Worm (Caenorhabditis elegans) whole organism, midembryonic: ENCODE results near the gene clec-227.

Source experiments
- T22C8.4 ChIP-seq: fragments of 200-800 bp; sonication (Bioruptor generic); IDR thresholded peaks from 2 replicates; pipeline ENCODE4 v1.3.6; 2022; ENCODE audit warnings: missing genetic modification characterization, missing compliant biosample characterization
- cog-1 ChIP-seq: sonication (generic microtip); optimal IDR thresholded peaks from 2 replicates; lab custom pipeline; 2016; ENCODE audit warnings: missing genetic modification characterization, missing compliant biosample characterization
- flt-1 ChIP-seq: fragments of 200-800 bp; sonication (Bioruptor generic); IDR thresholded peaks from 2 replicates; pipeline ENCODE4 v1.3.6; 2022; ENCODE audit warnings: missing genetic modification characterization, missing compliant biosample characterization
- klf-2 ChIP-seq: fragments of 200-800 bp; sonication (Bioruptor generic); conservative IDR thresholded peaks from 2 replicates; pipeline ENCODE4 v1.3.6; 2022; ENCODE audit warnings: missing genetic modification reagents, missing genetic modification characterization, missing compliant biosample characterization
- med-1 ChIP-seq: sonication (generic microtip); optimal IDR thresholded peaks from 2 replicates; lab custom pipeline; 2017; ENCODE audit warnings: missing genetic modification characterization, mild to moderate bottlenecking, missing compliant biosample characterization, antibody characterized with exemption, missing genetic modification reagents; ENCODE audit not compliant: insufficient read depth
- ref-1 ChIP-seq: fragments of 200-800 bp; sonication (Bioruptor generic); conservative IDR thresholded peaks from 2 replicates; pipeline ENCODE4 v1.3.6; 2022; ENCODE audit warnings: missing genetic modification reagents, missing genetic modification characterization, missing compliant biosample characterization
- tab-1 ChIP-seq: fragments of 200-800 bp; sonication (Bioruptor generic); IDR thresholded peaks from 2 replicates; pipeline ENCODE4 v1.3.6; 2022; ENCODE audit warnings: missing genetic modification characterization, missing compliant biosample characterization
- ztf-23 ChIP-seq: fragments of 200-800 bp; sonication (Bioruptor generic); IDR thresholded peaks from 2 replicates; pipeline ENCODE4 v1.3.6; 2022; ENCODE audit warnings: missing genetic modification reagents, missing genetic modification characterization, missing compliant biosample characterization
- ztf-29 ChIP-seq: fragments of 200-800 bp; sonication (Bioruptor generic); IDR thresholded peaks from 2 replicates; pipeline ENCODE4 v1.3.6; 2022; ENCODE audit warnings: missing genetic modification reagents, missing genetic modification characterization, missing compliant biosample characterization

The clec-227 gene

ce11 chrV:14498204-14498603 is 25.9 kb downstream of the clec-227 start:
- TF ChIP-seq ref-1 (GFP tag; lab: Robert Waterston, UW), result no peak
- peak; percentile 34 for TF ChIP-seq cog-1 (tag; lab: Kevin White, UChicago)
- TF ChIP-seq flt-1 (GFP tag; lab: Robert Waterston, UW), result peak; percentile 61; the same call in 1 of the 2 replicates

ce11 chrV:14499074-14499864 is 26.9 kb downstream of the clec-227 start:
- TF ChIP-seq klf-2 (GFP tag; lab: Robert Waterston, UW), result no peak
- TF ChIP-seq T22C8.4 (GFP tag; lab: Robert Waterston, UW), result no peak
- no peak for TF ChIP-seq ztf-29
- TF ChIP-seq ref-1 (GFP tag; lab: Robert Waterston, UW), result no peak
- TF ChIP-seq ztf-23, result no peak
- no peak for TF ChIP-seq cog-1 (tag; lab: Kevin White, UChicago)
- TF ChIP-seq med-1, result no peak
- no peak for TF ChIP-seq tab-1
- no peak for TF ChIP-seq flt-1 (GFP tag; lab: Robert Waterston, UW)

- no peak for TF ChIP-seq flt-1 (GFP tag; lab: Robert Waterston, UW)
- TF ChIP-seq tab-1, result no peak
- TF ChIP-seq cog-1 (tag; lab: Kevin White, UChicago), result no peak
- TF ChIP-seq klf-2 (GFP tag; lab: Robert Waterston, UW), result no peak
- no peak for TF ChIP-seq med-1
- TF ChIP-seq ref-1 (GFP tag; lab: Robert Waterston, UW), result no peak
- no peak for TF ChIP-seq ztf-29
- no peak for TF ChIP-seq T22C8.4 (GFP tag; lab: Robert Waterston, UW)
- TF ChIP-seq ztf-23, result no peak
Measured at ce11 chrV:14500554-14500953, 28.2 kb downstream of the clec-227 start.

ce11 chrV:14501136-14501535 is 28.8 kb downstream of the clec-227 start, which contains the start of gene R02D5.24:
Gene R02D5.24 (plus strand): TSS chrV:14501340.
- TF ChIP-seq flt-1 (GFP tag; lab: Robert Waterston, UW), result 0 out of 2 replicates have a peak, but pooled peaks have one; percentile 15
- no peak for TF ChIP-seq klf-2 (GFP tag; lab: Robert Waterston, UW)

- TF ChIP-seq cog-1 (tag; lab: Kevin White, UChicago), result no peak
- TF ChIP-seq T22C8.4 (GFP tag; lab: Robert Waterston, UW), result no peak
- no peak for TF ChIP-seq med-1
Measured at ce11 chrV:14503065-14503464, 30.7 kb downstream of the clec-227 start.

ce11 chrV:14504120-14504519 is 31.8 kb downstream of the clec-227 start:
- TF ChIP-seq klf-2 (GFP tag; lab: Robert Waterston, UW), result no peak
- no peak for TF ChIP-seq ref-1 (GFP tag; lab: Robert Waterston, UW)
- TF ChIP-seq ztf-23, result no peak
- TF ChIP-seq T22C8.4 (GFP tag; lab: Robert Waterston, UW), result no peak
- no peak for TF ChIP-seq flt-1 (GFP tag; lab: Robert Waterston, UW)
- TF ChIP-seq cog-1 (tag; lab: Kevin White, UChicago), result no peak

- no peak for TF ChIP-seq klf-2 (GFP tag; lab: Robert Waterston, UW)
Measured at ce11 chrV:14504774-14505173, 32.4 kb downstream of the clec-227 start.

ce11 chrV:14505745-14506214 is 33.5 kb downstream of the clec-227 start:
- TF ChIP-seq med-1 (no peak), cog-1 (tag; lab: Kevin White, UChicago) (peak; percentile 51), ztf-29 (peak; percentile 60; the same call in 1 of the 2 replicates), ztf-23 (0 out of 2 replicates have a peak, but pooled peaks have one; percentile 55), ref-1 (GFP tag; lab: Robert Waterston, UW) (no peak), flt-1 (GFP tag; lab: Robert Waterston, UW) (no peak), klf-2 (GFP tag; lab: Robert Waterston, UW) (no peak), tab-1 (no peak)

ce11 chrV:14506713-14507675 is 34.7 kb downstream of the clec-227 start:
- TF ChIP-seq ztf-29, result peak; percentile 13; the same call in 1 of the 2 replicates
- no peak for TF ChIP-seq med-1

ce11 chrV:14508005-14508521 is 35.7 kb downstream of the clec-227 start, which contains the start of gene R02D5.1:
Gene R02D5.1 (plus strand): TSS chrV:14508249.
- TF ChIP-seq flt-1 (GFP tag; lab: Robert Waterston, UW) (0 out of 2 replicates have a peak, but pooled peaks have one; percentile 31), cog-1 (tag; lab: Kevin White, UChicago) (peak; percentile 9), ref-1 (GFP tag; lab: Robert Waterston, UW) (no peak)
